Fruit fly (Drosophila melanogaster): ENCODE measurements around the gene CG8086.
A peak's percentile ranks its signal among the peaks of the same experiment; 100 is the strongest.

The CG8086 gene

dm6 chr2L:8274958-8275584, 17.8 kb upstream of the CG8086 start (continued):
- TF ChIP-seq Med (GFP tag) (peak; percentile 40), CG7357 (GFP tag; IDR thresholded peaks at IDR 0.05) (no peak), psq (GFP tag; optimal IDR thresholded peaks at IDR 0.05) (no peak), CG17385 (GFP tag; optimal IDR thresholded peaks at IDR 0.05) (peak; percentile 63), CG12104 (GFP tag; optimal IDR thresholded peaks at IDR 0.05) (peak; percentile 25), zf30C (GFP tag; optimal IDR thresholded peaks at IDR 0.05) (no peak), disco-r (GFP tag; optimal IDR thresholded peaks at IDR 0.05) (peak; percentile 14), CG1647 (GFP tag; optimal IDR thresholded peaks at IDR 0.05) (no peak), ase (GFP tag; IDR thresholded peaks at IDR 0.05) (0 out of 3 replicates have a peak, but pooled peaks have one; percentile 25), dimm (GFP tag; IDR thresholded peaks at IDR 0.05) (no peak), Aef1 (GFP tag; IDR thresholded peaks at IDR 0.05) (no peak), tio (GFP tag; optimal IDR thresholded peaks at IDR 0.05) (peak; percentile 65), CG3995 (GFP tag; optimal IDR thresholded peaks at IDR 0.05) (no peak), pita (GFP tag; optimal IDR thresholded peaks at IDR 0.05) (no peak), CG2678 (tag; optimal IDR thresholded peaks at IDR 0.05) (peak; percentile 75), CG14860 (GFP tag; IDR thresholded peaks at IDR 0.05; ENCODE audit: partially characterized antibody) (no peak), CG13894 (tag; optimal IDR thresholded peaks at IDR 0.05) (no peak), crol (GFP tag; IDR thresholded peaks at IDR 0.05) (no peak), CG3847 (GFP tag; IDR thresholded peaks at IDR 0.05) (peak; percentile 46), CG34224 (GFP tag; IDR thresholded peaks at IDR 0.05; ENCODE audit: partially characterized antibody) (no peak), Kr (GFP tag; optimal IDR thresholded peaks at IDR 0.05) (no peak), CG3163 (GFP tag; optimal IDR thresholded peaks at IDR 0.05) (no peak), CG10147 (GFP tag; optimal IDR thresholded peaks at IDR 0.05) (peak; percentile 57), jing (GFP tag; optimal IDR thresholded peaks at IDR 0.05) (peak; percentile 12), CG31365 (tag; optimal IDR thresholded peaks at IDR 0.05) (no peak), CG6175 (GFP tag; IDR thresholded peaks at IDR 0.05) (no peak), CG33557 (GFP tag; optimal IDR thresholded peaks at IDR 0.05) (peak; percentile 64), chinmo (GFP tag; IDR thresholded peaks at IDR 0.05; ENCODE audit: partially characterized antibody) (no peak), CG10274 (GFP tag; optimal IDR thresholded peaks at IDR 0.05) (no peak), CG4617 (GFP tag; optimal IDR thresholded peaks at IDR 0.05; ENCODE audit: borderline replicate concordance) (no peak), CG13624 (GFP tag; optimal IDR thresholded peaks at IDR 0.05) (no peak), CG13424 (tag; optimal IDR thresholded peaks at IDR 0.05) (peak; percentile 64), Dll (GFP tag; IDR thresholded peaks at IDR 0.05; ENCODE audit: partially characterized antibody) (no peak), CG8765 (GFP tag; IDR thresholded peaks at IDR 0.05) (no peak; the same call in 1 of the 2 replicates), Hmx (GFP tag; optimal IDR thresholded peaks at IDR 0.05) (no peak), CG10366 (GFP tag; IDR thresholded peaks at IDR 0.05) (peak; percentile 57), toy (GFP tag; IDR thresholded peaks at IDR 0.05) (no peak), CG5180 (GFP tag; optimal IDR thresholded peaks at IDR 0.05) (no peak), sob (GFP tag; IDR thresholded peaks at IDR 0.05) (no peak), chm (GFP tag; IDR thresholded peaks at IDR 0.05) (no peak), Stat92E (GFP tag; optimal IDR thresholded peaks at IDR 0.05) (peak in 1 of 3 experiments; percentile 57), Doc3 (GFP tag; IDR thresholded peaks at IDR 0.05; ENCODE audit: partially characterized antibody) (no peak), CG10959 (GFP tag; IDR thresholded peaks at IDR 0.05) (peak; percentile 54), CG17568 (GFP tag; optimal IDR thresholded peaks at IDR 0.05) (peak; percentile 58), gt (GFP tag; IDR thresholded peaks at IDR 0.05) (no peak), Usf (GFP tag; optimal IDR thresholded peaks at IDR 0.05) (no peak), D19B (GFP tag; optimal IDR thresholded peaks at IDR 0.05) (peak; percentile 21), chn (GFP tag; optimal IDR thresholded peaks at IDR 0.05) (peak; percentile 45), hth (optimal IDR thresholded peaks at IDR 0.05) (no peak), wek (GFP tag; optimal IDR thresholded peaks at IDR 0.05) (no peak)

Measured in whole organism, embryonic.